Fruit fly (Drosophila melanogaster) whole organism, adult: ENCODE results near the gene Las.

ENCODE experiments used
- CG1620 ChIP-seq: fragments of 200-800 bp; sonication (Bioruptor generic); optimal IDR thresholded peaks from 2 replicates; lab custom pipeline; 2016; ENCODE audit warnings: missing biosample characterization, missing genetic modification characterization
- CG33017 ChIP-seq: fragments of 200-800 bp; sonication (Bioruptor generic); optimal IDR thresholded peaks from 2 replicates; lab custom pipeline; 2018; ENCODE audit warnings: missing biosample characterization, mild to moderate bottlenecking, missing genetic modification characterization, moderate library complexity
- ovo ChIP-seq: fragments of 200-800 bp; sonication (Bioruptor generic); optimal IDR thresholded peaks from 2 replicates; lab custom pipeline; 2016; ENCODE audit warnings: missing biosample characterization, missing genetic modification characterization

DNA sequence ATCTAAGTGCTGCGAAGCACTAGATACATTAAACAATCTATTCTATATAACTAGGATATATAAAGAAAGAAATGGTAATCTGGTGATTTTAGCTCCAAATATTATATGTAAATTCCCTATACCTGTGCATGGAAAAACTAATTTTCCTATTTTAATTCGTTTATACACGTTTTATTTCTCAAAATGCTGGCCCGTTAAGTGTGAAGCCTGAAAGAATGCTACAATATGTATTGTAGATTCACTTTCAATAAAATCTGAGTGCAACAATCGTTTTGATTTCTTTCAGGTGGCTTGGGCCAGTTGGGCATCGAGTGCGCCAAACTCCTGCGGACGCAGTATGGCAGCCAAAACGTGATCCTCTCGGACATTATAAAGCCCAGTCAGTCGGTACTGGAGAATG, 35.3 kb upstream of the Las start:
- TF ChIP-seq CG33017 (tag; lab: Kevin White, UChicago) (no peak), CG1620 (GFP tag; lab: Kevin White, UChicago) (no peak), ovo (no peak)
